Fruit fly (Drosophila melanogaster): ENCODE results near the gene CG15764.

The CG15764 gene

DNA sequence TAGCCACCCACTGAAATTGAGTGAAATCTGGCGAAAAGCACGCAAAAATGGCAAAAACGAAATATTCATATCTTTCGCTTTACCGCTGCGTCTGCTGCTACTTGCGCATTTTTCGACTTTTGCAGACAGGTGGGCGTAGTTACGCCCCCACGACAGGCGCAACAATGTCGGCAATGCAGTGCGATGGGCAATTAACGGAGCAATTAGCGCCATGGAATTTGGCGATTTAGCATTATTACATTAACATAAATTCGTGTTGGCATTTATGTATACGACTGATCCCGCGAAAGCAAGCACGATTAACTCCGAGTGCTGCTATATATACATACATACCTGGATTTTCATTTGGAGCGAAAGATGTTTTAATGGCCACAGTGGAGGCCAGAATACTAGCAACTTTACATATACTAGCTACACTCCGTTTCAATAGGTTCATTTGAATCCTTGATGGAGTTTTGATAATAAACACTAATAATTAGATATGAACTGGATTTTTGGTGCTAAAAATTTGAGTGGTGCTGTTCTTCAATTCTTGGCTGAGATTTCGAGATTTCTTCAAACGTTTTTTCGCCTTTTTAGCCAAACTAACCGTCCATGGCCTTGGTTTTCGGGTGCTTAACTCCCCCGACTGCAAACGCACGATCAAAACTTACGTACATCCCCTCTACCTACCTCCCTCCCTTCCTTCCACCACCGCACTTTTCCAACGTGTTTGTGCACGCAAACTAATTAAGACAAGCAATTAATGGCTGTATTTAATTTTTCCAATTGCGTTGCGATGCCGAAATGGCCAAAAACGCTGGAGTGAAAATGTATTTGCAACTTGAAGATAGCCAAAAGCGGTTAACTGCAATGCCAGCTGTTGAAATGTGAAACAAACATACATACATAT is 28.2 kb downstream of the CG15764 start:
- TF ChIP-seq Myc (optimal IDR thresholded peaks at IDR 0.05), result no peak
- no peak for TF ChIP-seq Dfd (GFP tag; optimal IDR thresholded peaks at IDR 0.05)
- no peak for TF ChIP-seq Hr78 (GFP tag; optimal IDR thresholded peaks at IDR 0.05)
- peak; percentile 61 for TF ChIP-seq br (GFP tag; optimal IDR thresholded peaks at IDR 0.05)
- no peak for TF ChIP-seq dsf (GFP tag; optimal IDR thresholded peaks at IDR 0.05; ENCODE audit: borderline replicate concordance)
- TF ChIP-seq dl (GFP tag; optimal IDR thresholded peaks at IDR 0.05; ENCODE audit: insufficient read depth in 1 of 2, partially characterized antibody in 2 of 2), result no peak
- no peak for TF ChIP-seq sv (GFP tag; optimal IDR thresholded peaks at IDR 0.05)
- no peak for TF ChIP-seq lola (GFP tag; optimal IDR thresholded peaks at IDR 0.05)
- TF ChIP-seq sage (GFP tag; optimal IDR thresholded peaks at IDR 0.05), result no peak
- no peak for TF ChIP-seq usp (GFP tag; optimal IDR thresholded peaks at IDR 0.05)
- TF ChIP-seq ey (GFP tag; optimal IDR thresholded peaks at IDR 0.05), result peak; percentile 30
- TF ChIP-seq Sp1 (GFP tag; optimal IDR thresholded peaks at IDR 0.05), result peak; percentile 65
- TF ChIP-seq Jra (GFP tag; optimal IDR thresholded peaks at IDR 0.05), result no peak
- peak; percentile 38 for TF ChIP-seq HLH106 (tag; optimal IDR thresholded peaks at IDR 0.05)
- peak in 1 of 2 experiments; percentile 34 for TF ChIP-seq foxo (GFP tag; optimal IDR thresholded peaks at IDR 0.05)
- TF ChIP-seq fru (GFP tag; optimal IDR thresholded peaks at IDR 0.05), result peak; percentile 33
- TF ChIP-seq CG32264 (GFP tag; optimal IDR thresholded peaks at IDR 0.05), result no peak
- no peak for TF ChIP-seq Rel (GFP tag; optimal IDR thresholded peaks at IDR 0.05)
- no peak for TF ChIP-seq Rel (tag; optimal IDR thresholded peaks at IDR 0.05)
- peak; percentile 40 for TF ChIP-seq OdsH (GFP tag; optimal IDR thresholded peaks at IDR 0.05)
- TF ChIP-seq GATAd (GFP tag; optimal IDR thresholded peaks at IDR 0.05), result no peak
- peak; percentile 5 for TF ChIP-seq Hr83 (GFP tag; optimal IDR thresholded peaks at IDR 0.05; ENCODE audit: poor library complexity, severe bottlenecking)
- peak; percentile 46 for TF ChIP-seq psq (GFP tag; optimal IDR thresholded peaks at IDR 0.05)
- TF ChIP-seq N (GFP tag; optimal IDR thresholded peaks at IDR 0.05), result no peak
- TF ChIP-seq Abd-B (GFP tag; optimal IDR thresholded peaks at IDR 0.05), result no peak
- no peak for TF ChIP-seq CG9705 (GFP tag; optimal IDR thresholded peaks at IDR 0.05)
- TF ChIP-seq CrebA (GFP tag; optimal IDR thresholded peaks at IDR 0.05; ENCODE audit: borderline replicate concordance), result no peak
- TF ChIP-seq jim (GFP tag; optimal IDR thresholded peaks at IDR 0.05), result no peak
- TF ChIP-seq Hnf4 (GFP tag; optimal IDR thresholded peaks at IDR 0.05), result peak; percentile 68
- no peak for TF ChIP-seq Mio (GFP tag; optimal IDR thresholded peaks at IDR 0.05)
- peak; percentile 35 for TF ChIP-seq dmrt93B (GFP tag; optimal IDR thresholded peaks at IDR 0.05)
- peak; percentile 62 for TF ChIP-seq rgr (GFP tag; optimal IDR thresholded peaks at IDR 0.05)
- no peak for TF ChIP-seq brk (GFP tag; optimal IDR thresholded peaks at IDR 0.05)
- no peak for TF ChIP-seq Dif (GFP tag; optimal IDR thresholded peaks at IDR 0.05; ENCODE audit: partially characterized antibody)
- TF ChIP-seq pan (optimal IDR thresholded peaks at IDR 0.05), result no peak
- peak; percentile 54 for TF ChIP-seq h (GFP tag; optimal IDR thresholded peaks at IDR 0.05)
- TF ChIP-seq Vsx2 (GFP tag; optimal IDR thresholded peaks at IDR 0.05; ENCODE audit: partially characterized antibody), result no peak
- TF ChIP-seq tai (GFP tag; optimal IDR thresholded peaks at IDR 0.05), result no peak
- TF ChIP-seq woc (GFP tag; optimal IDR thresholded peaks at IDR 0.05), result peak; percentile 49

DNA sequence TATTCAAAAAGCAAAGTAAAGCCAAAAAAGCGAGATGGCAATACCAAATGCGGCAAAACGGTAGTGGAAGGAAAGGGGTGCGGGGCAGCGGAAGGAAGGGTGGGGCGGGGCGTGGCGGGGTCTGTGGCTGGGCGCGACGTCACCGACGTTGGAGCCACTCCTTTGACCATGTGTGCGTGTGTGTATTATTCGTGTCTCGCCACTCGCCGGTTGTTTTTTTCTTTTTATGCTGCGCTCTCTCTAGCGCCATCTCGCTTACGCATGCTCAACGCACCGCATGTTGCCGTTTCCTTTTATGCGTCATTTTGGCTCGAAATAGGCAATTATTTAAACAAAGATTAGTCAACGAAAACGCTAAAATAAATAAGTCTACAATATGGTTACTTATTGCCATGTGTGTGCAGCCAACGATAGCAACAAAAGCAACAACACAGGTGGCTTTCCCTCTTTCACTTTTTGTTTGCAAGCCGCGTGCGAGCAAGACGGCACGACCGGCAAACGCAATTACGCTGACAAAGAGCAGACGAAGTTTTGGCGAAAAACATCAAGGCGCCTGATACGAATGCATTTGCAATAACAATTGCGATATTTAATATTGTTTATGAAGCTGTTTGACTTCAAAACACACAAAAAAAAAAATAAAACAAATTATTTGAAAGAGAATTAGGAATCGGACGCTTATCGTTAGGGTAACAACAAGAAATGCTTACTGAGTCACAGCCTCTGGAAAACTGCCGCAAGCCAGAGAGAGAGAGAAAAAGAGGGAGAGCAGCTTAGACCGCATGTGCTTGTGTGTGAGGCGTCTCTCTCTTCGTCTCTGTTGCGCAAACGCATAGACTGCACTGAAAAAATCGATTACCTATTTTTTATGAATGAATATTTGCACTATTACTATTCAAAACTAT is 30.6 kb downstream of the CG15764 start:
- peak; percentile 84 for TF ChIP-seq tai (GFP tag; optimal IDR thresholded peaks at IDR 0.05)
- TF ChIP-seq foxo (GFP tag; optimal IDR thresholded peaks at IDR 0.05), result peak in 1 of 2 experiments; percentile 1
- TF ChIP-seq psq (GFP tag; optimal IDR thresholded peaks at IDR 0.05), result peak; percentile 96
- TF ChIP-seq HLH106 (tag; optimal IDR thresholded peaks at IDR 0.05), result peak; percentile 28
- no peak for TF ChIP-seq CG9705 (GFP tag; optimal IDR thresholded peaks at IDR 0.05)
- no peak for TF ChIP-seq fru (GFP tag; optimal IDR thresholded peaks at IDR 0.05)
- no peak for TF ChIP-seq dsf (GFP tag; optimal IDR thresholded peaks at IDR 0.05; ENCODE audit: borderline replicate concordance)
- no peak for TF ChIP-seq br (GFP tag; optimal IDR thresholded peaks at IDR 0.05)
- no peak for TF ChIP-seq Rel (GFP tag; optimal IDR thresholded peaks at IDR 0.05)
- peak; percentile 23 for TF ChIP-seq Rel (tag; optimal IDR thresholded peaks at IDR 0.05)
- no peak for TF ChIP-seq woc (GFP tag; optimal IDR thresholded peaks at IDR 0.05)
- peak; percentile 39 for TF ChIP-seq Dfd (GFP tag; optimal IDR thresholded peaks at IDR 0.05)
- TF ChIP-seq OdsH (GFP tag; optimal IDR thresholded peaks at IDR 0.05), result no peak
- TF ChIP-seq Hr78 (GFP tag; optimal IDR thresholded peaks at IDR 0.05), result no peak
- peak; percentile 64 for TF ChIP-seq jim (GFP tag; optimal IDR thresholded peaks at IDR 0.05)
- peak; percentile 2 for TF ChIP-seq Sp1 (GFP tag; optimal IDR thresholded peaks at IDR 0.05)
- TF ChIP-seq dl (GFP tag; optimal IDR thresholded peaks at IDR 0.05; ENCODE audit: insufficient read depth in 1 of 2, partially characterized antibody in 2 of 2), result peak; percentile 51 to 70
- peak; percentile 66 for TF ChIP-seq Dif (GFP tag; optimal IDR thresholded peaks at IDR 0.05; ENCODE audit: partially characterized antibody)
- TF ChIP-seq h (GFP tag; optimal IDR thresholded peaks at IDR 0.05), result no peak
- TF ChIP-seq CG32264 (GFP tag; optimal IDR thresholded peaks at IDR 0.05), result no peak
